Fruit fly (Drosophila melanogaster): Measurements from ENCODE around the gene Sam-S.
A peak's percentile ranks its signal among the peaks of the same experiment; 100 is the strongest.

The Sam-S gene

DNA sequence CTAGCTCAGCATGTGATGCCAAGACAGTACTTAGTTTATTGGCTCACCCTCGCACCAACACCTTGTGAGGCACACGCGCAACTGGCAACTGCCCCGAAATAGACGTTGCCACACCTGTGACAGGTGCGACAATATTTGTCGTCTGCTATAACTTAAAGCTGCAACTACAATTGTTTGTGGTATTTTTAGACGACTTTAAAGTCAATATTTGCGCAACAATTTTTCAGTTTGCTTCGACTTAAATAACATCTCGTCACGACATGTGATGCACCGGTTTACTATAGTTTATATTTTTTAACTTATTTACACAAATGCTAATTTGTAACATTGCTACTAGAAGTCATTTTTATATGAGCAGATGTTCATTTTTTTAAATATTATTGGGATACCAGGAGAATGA lies 25.5 kb upstream of the Sam-S start:
- no peak for TF ChIP-seq CG15710 (tag; optimal IDR thresholded peaks at IDR 0.05)
- TF ChIP-seq CG32121 (GFP tag; IDR thresholded peaks at IDR 0.05): no peak
- no peak for TF ChIP-seq CG10348 (GFP tag; IDR thresholded peaks at IDR 0.05)
- TF ChIP-seq gl (tag; optimal IDR thresholded peaks at IDR 0.05): no peak
- no peak for TF ChIP-seq CG9948 (tag; optimal IDR thresholded peaks at IDR 0.05)
- no peak for TF ChIP-seq Snoo (tag; optimal IDR thresholded peaks at IDR 0.05)
- no peak for TF ChIP-seq CG14655 (GFP tag; optimal IDR thresholded peaks at IDR 0.05)
- TF ChIP-seq CG12605 (GFP tag; IDR thresholded peaks at IDR 0.05): no peak
- no peak for TF ChIP-seq Pif1A (GFP tag; optimal IDR thresholded peaks at IDR 0.05)
- no peak for TF ChIP-seq CG13204 (GFP tag; optimal IDR thresholded peaks at IDR 0.05)

dm6 chr2L:82080-82479 lies 24.6 kb upstream of the Sam-S start:
- no peak for TF ChIP-seq CG8159 (tag; optimal IDR thresholded peaks at IDR 0.05)
- no peak for TF ChIP-seq EcR (GFP tag; optimal IDR thresholded peaks at IDR 0.05)
- TF ChIP-seq CG15710 (tag; optimal IDR thresholded peaks at IDR 0.05): no peak
- TF ChIP-seq Snoo (tag; optimal IDR thresholded peaks at IDR 0.05): no peak
- no peak for TF ChIP-seq CG10348 (GFP tag; IDR thresholded peaks at IDR 0.05)
- no peak for TF ChIP-seq CG32121 (GFP tag; IDR thresholded peaks at IDR 0.05)
- TF ChIP-seq CG14655 (GFP tag; optimal IDR thresholded peaks at IDR 0.05): no peak
- no peak for TF ChIP-seq CG12605 (GFP tag; IDR thresholded peaks at IDR 0.05)
- TF ChIP-seq CG4496 (GFP tag; IDR thresholded peaks at IDR 0.05): no peak
- no peak for TF ChIP-seq CG8301 (tag; optimal IDR thresholded peaks at IDR 0.05)

DNA sequence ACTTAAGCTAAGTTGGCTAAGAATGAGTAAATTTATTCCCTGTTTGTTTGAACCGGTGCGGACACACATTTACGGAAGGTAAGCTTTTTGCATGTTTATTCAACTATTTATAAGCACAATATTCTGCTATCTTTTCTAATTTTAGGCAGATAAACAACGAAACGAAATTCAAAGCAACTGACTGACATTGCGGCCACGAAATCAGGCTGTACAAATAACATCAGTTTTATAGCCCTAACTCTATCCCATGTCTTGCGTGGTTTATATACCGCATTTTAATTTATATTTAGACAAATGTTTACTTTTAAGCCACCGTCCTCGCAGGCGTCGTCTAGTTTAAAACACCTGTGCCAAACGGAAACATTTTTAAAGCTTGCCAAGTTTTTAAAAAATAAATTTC lies 21.6 kb upstream of the Sam-S start:
- no peak for TF ChIP-seq CG8159 (tag; optimal IDR thresholded peaks at IDR 0.05)
- no peak for TF ChIP-seq Pif1A (GFP tag; optimal IDR thresholded peaks at IDR 0.05)
- TF ChIP-seq CG14655 (GFP tag; optimal IDR thresholded peaks at IDR 0.05): no peak
- no peak for TF ChIP-seq rn (GFP tag; IDR thresholded peaks at IDR 0.05)
- no peak for TF ChIP-seq CG9948 (tag; optimal IDR thresholded peaks at IDR 0.05)
- TF ChIP-seq CG10348 (GFP tag; IDR thresholded peaks at IDR 0.05): no peak
- TF ChIP-seq CG32121 (GFP tag; IDR thresholded peaks at IDR 0.05): no peak
- TF ChIP-seq CG13204 (GFP tag; optimal IDR thresholded peaks at IDR 0.05): no peak
- no peak for TF ChIP-seq CG34367 (tag; optimal IDR thresholded peaks at IDR 0.05)
- TF ChIP-seq fd96Ca (GFP tag; IDR thresholded peaks at IDR 0.05): no peak
- no peak for TF ChIP-seq CG15710 (tag; optimal IDR thresholded peaks at IDR 0.05)
- no peak for TF ChIP-seq CG17806 (tag; optimal IDR thresholded peaks at IDR 0.05)
- TF ChIP-seq D1 (tag; optimal IDR thresholded peaks at IDR 0.05): no peak

DNA sequence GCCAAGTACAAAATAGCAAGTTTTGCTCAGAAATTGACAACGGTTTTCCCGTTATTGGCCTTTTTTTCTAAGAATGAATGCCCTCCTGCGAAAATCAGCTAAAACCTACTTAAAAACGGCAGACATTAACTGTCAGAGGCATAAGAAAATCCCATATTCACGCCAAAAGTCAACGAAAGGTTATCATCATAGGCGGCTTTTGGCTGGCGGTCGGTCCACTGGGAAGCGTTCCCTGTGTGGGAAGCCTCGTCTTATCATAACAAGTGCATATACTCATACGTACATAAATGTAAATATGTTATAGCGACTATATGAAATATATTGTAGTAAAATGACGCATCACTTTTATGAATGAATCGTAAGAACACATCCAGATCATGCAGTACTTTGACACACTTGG lies 21.0 kb upstream of the Sam-S start:
- TF ChIP-seq CG17806 (tag; optimal IDR thresholded peaks at IDR 0.05): no peak
- TF ChIP-seq CG9948 (tag; optimal IDR thresholded peaks at IDR 0.05): no peak
- no peak for TF ChIP-seq CG15710 (tag; optimal IDR thresholded peaks at IDR 0.05)
- TF ChIP-seq CG10348 (GFP tag; IDR thresholded peaks at IDR 0.05): no peak
- no peak for TF ChIP-seq CG4496 (GFP tag; IDR thresholded peaks at IDR 0.05)
- no peak for TF ChIP-seq Ets98B (GFP tag; IDR thresholded peaks at IDR 0.05)
- no peak for TF ChIP-seq D1 (tag; optimal IDR thresholded peaks at IDR 0.05)
- TF ChIP-seq CG12605 (GFP tag; IDR thresholded peaks at IDR 0.05): no peak

dm6 chr2L:87255-87723 lies 19.4 kb upstream of the Sam-S start, which contains the start of gene net:
Gene net, minus strand, starts transcription at chr2L:87387.
- TF ChIP-seq CG4496 (GFP tag; IDR thresholded peaks at IDR 0.05) (peak; percentile 70), CG8301 (tag; optimal IDR thresholded peaks at IDR 0.05) (peak; percentile 72), CG10348 (GFP tag; IDR thresholded peaks at IDR 0.05) (no peak), gl (tag; optimal IDR thresholded peaks at IDR 0.05) (no peak), Ets98B (GFP tag; IDR thresholded peaks at IDR 0.05) (no peak; the same call in 1 of the 2 replicates), CG12605 (GFP tag; IDR thresholded peaks at IDR 0.05) (no peak), Pif1B (GFP tag; optimal IDR thresholded peaks at IDR 0.05) (peak; percentile 60), D1 (tag; optimal IDR thresholded peaks at IDR 0.05) (peak; percentile 13), CG34367 (tag; optimal IDR thresholded peaks at IDR 0.05) (peak; percentile 59), rn (GFP tag; IDR thresholded peaks at IDR 0.05) (no peak), CG17806 (tag; optimal IDR thresholded peaks at IDR 0.05) (peak; percentile 61), Pif1A (GFP tag; optimal IDR thresholded peaks at IDR 0.05) (peak; percentile 66), CG32121 (GFP tag; IDR thresholded peaks at IDR 0.05) (peak; percentile 66), CG14655 (GFP tag; optimal IDR thresholded peaks at IDR 0.05) (peak; percentile 76), EcR (GFP tag; optimal IDR thresholded peaks at IDR 0.05) (peak; percentile 54), fd96Ca (GFP tag; IDR thresholded peaks at IDR 0.05) (no peak), CG15710 (tag; optimal IDR thresholded peaks at IDR 0.05) (peak; percentile 79), Snoo (tag; optimal IDR thresholded peaks at IDR 0.05) (peak; percentile 71), CG13204 (GFP tag; optimal IDR thresholded peaks at IDR 0.05) (no peak), CG8159 (tag; optimal IDR thresholded peaks at IDR 0.05) (peak; percentile 75), CG9948 (tag; optimal IDR thresholded peaks at IDR 0.05) (peak; percentile 67)

- peak; percentile 38 for TF ChIP-seq EcR (GFP tag; optimal IDR thresholded peaks at IDR 0.05)
- no peak for TF ChIP-seq gl (tag; optimal IDR thresholded peaks at IDR 0.05)
These were observed 18.2 kb upstream of the Sam-S start for dm6 chr2L:88528-88927.

DNA sequence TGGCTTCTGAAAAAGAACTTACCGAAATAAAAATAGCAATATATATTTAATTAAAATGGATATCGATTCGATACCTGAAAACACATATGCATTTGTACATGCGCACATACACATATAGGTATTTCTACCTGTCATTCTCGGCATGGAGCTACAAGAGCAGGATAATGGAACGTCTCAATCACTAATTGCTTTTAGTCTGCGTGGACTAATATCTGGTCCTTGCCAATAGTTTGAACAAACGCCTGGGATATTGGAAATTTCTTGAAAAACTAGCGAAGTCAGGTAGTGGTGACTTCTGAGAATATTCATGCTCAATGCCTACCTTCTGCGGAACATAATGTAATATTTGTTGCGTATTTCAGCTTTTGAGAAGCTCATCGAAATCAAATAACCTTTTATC lies 17.5 kb upstream of the Sam-S start:
- TF ChIP-seq CG14655 (GFP tag; optimal IDR thresholded peaks at IDR 0.05) (no peak), CG8301 (tag; optimal IDR thresholded peaks at IDR 0.05) (no peak), Ets98B (GFP tag; IDR thresholded peaks at IDR 0.05) (no peak), fd96Ca (GFP tag; IDR thresholded peaks at IDR 0.05) (no peak), Snoo (tag; optimal IDR thresholded peaks at IDR 0.05) (no peak), D1 (tag; optimal IDR thresholded peaks at IDR 0.05) (no peak), Pif1A (GFP tag; optimal IDR thresholded peaks at IDR 0.05) (no peak), CG34367 (tag; optimal IDR thresholded peaks at IDR 0.05) (no peak), CG17806 (tag; optimal IDR thresholded peaks at IDR 0.05) (no peak), gl (tag; optimal IDR thresholded peaks at IDR 0.05) (no peak), CG32121 (GFP tag; IDR thresholded peaks at IDR 0.05) (no peak), Pif1B (GFP tag; optimal IDR thresholded peaks at IDR 0.05) (no peak), CG15710 (tag; optimal IDR thresholded peaks at IDR 0.05) (no peak), EcR (GFP tag; optimal IDR thresholded peaks at IDR 0.05) (no peak), CG10348 (GFP tag; IDR thresholded peaks at IDR 0.05) (no peak), CG9948 (tag; optimal IDR thresholded peaks at IDR 0.05) (no peak), CG4496 (GFP tag; IDR thresholded peaks at IDR 0.05) (no peak), rn (GFP tag; IDR thresholded peaks at IDR 0.05) (no peak)

All from whole organism, pupa.